Worm (Caenorhabditis elegans) whole organism, L1 larva: ENCODE measurements around the gene dpf-1.

Source experiments
- C04F5.9 ChIP-seq: sonication (generic microtip); optimal IDR thresholded peaks from 2 replicates; lab custom pipeline; 2016; ENCODE audit warnings: missing genetic modification characterization, missing compliant biosample characterization
- Y116A8C.19 ChIP-seq: sonication (generic microtip); optimal IDR thresholded peaks from 2 replicates; lab custom pipeline; 2016; ENCODE audit warnings: missing compliant biosample characterization, missing genetic modification characterization, borderline replicate concordance
- alr-1 ChIP-seq: fragments of 200-800 bp; sonication (Bioruptor generic); optimal IDR thresholded peaks from 2 replicates; lab custom pipeline; 2018; ENCODE audit warnings: borderline replicate concordance, mild to moderate bottlenecking, missing genetic modification characterization, missing compliant biosample characterization
- aly-2 ChIP-seq: fragments of 150-350 bp; optimal IDR thresholded peaks from 2 replicates; lab custom pipeline; 2014; ENCODE audit warnings: missing biosample characterization, missing genetic modification characterization
- ama-1 ChIP-seq: fragments of 150-350 bp; optimal IDR thresholded peaks from 2 replicates; lab custom pipeline; 2014
- ceh-63 ChIP-seq: fragments of 200-800 bp; sonication (Bioruptor generic); optimal IDR thresholded peaks from 2 replicates; lab custom pipeline; 2018; ENCODE audit warnings: mild to moderate bottlenecking, missing genetic modification characterization, missing compliant biosample characterization
- dsc-1 ChIP-seq: sonication (generic microtip); optimal IDR thresholded peaks from 2 replicates; lab custom pipeline; 2016; ENCODE audit warnings: mild to moderate bottlenecking, missing genetic modification characterization, missing compliant biosample characterization
- efl-1 ChIP-seq, 4 experiments: fragments of 150-350 bp; optimal IDR thresholded peaks in 3 of 4; peaks in 1 of 4; 1 replicate in 1 of 4; 2 replicates in 3 of 4; lab custom pipeline; 2014; ENCODE audit warnings: missing biosample characterization in 2 of 4, missing genetic modification characterization in 2 of 4, missing genetic modification reagents in 2 of 4
- egl-13 ChIP-seq: sonication (generic microtip); optimal IDR thresholded peaks from 2 replicates; lab custom pipeline; 2016; ENCODE audit warnings: missing genotype, missing genetic modification reagents, missing genetic modification characterization, missing compliant biosample characterization
- elt-3 ChIP-seq, 6 experiments: fragments of 150-350 bp in 1 of 6; sonication (generic microtip); optimal IDR thresholded peaks; 2 replicates each; lab custom pipeline; 2017 to 2018; ENCODE audit warnings: missing biosample characterization in 6 of 6, missing genetic modification characterization in 6 of 6, inconsistent platforms in 1 of 6
- grh-1 ChIP-seq: fragments of 200-800 bp; sonication (Bioruptor generic); IDR thresholded peaks from 2 replicates; pipeline ENCODE4 v1.3.6; 2022; ENCODE audit warnings: missing genetic modification reagents, missing genetic modification characterization, missing compliant biosample characterization
- hlh-17 ChIP-seq: fragments of 200-800 bp; sonication (Bioruptor generic); optimal IDR thresholded peaks from 2 replicates; lab custom pipeline; 2018; ENCODE audit warnings: missing genetic modification characterization, mild to moderate bottlenecking, missing compliant biosample characterization, moderate library complexity, borderline replicate concordance
- hlh-4 ChIP-seq: sonication (generic microtip); optimal IDR thresholded peaks from 2 replicates; lab custom pipeline; 2016; ENCODE audit warnings: mild to moderate bottlenecking, missing genetic modification characterization, missing compliant biosample characterization
- isw-1 ChIP-seq: fragments of 200-800 bp; sonication (Bioruptor generic); IDR thresholded peaks from 2 replicates; pipeline ENCODE4 v1.3.6; 2022; ENCODE audit warnings: missing genetic modification characterization, missing compliant biosample characterization
- lin-13 ChIP-seq: fragments of 150-350 bp; optimal IDR thresholded peaks from 2 replicates; lab custom pipeline; 2014; ENCODE audit warnings: missing biosample characterization, missing genetic modification reagents, missing genetic modification characterization
- lin-15B ChIP-seq: fragments of 150-350 bp; sonication (generic microtip); optimal IDR thresholded peaks from 3 replicates; lab custom pipeline; 2014; ENCODE audit warnings: missing biosample characterization, missing genetic modification characterization
- lin-35 ChIP-seq, 2 experiments: fragments of 150-350 bp; optimal IDR thresholded peaks; 2 replicates each; lab custom pipeline; 2014; ENCODE audit warnings: missing biosample characterization in 2 of 2, missing genetic modification characterization in 2 of 2, missing genetic modification reagents in 2 of 2
- mab-9 ChIP-seq: fragments of 200-800 bp; sonication (Bioruptor generic); IDR thresholded peaks from 2 replicates; pipeline ENCODE4 v1.3.6; 2022; ENCODE audit warnings: missing genetic modification reagents, missing genetic modification characterization, missing compliant biosample characterization
- mdl-1 ChIP-seq, 2 experiments: fragments of 150-350 bp; optimal IDR thresholded peaks; 2 replicates each; lab custom pipeline; 2014 to 2017; ENCODE audit warnings: missing biosample characterization in 2 of 2, missing genetic modification characterization in 2 of 2, inconsistent platforms in 1 of 2
- mep-1 ChIP-seq: fragments of 150-350 bp; optimal IDR thresholded peaks from 2 replicates; lab custom pipeline; 2014; ENCODE audit warnings: missing biosample characterization, missing genetic modification characterization
- nhr-20 ChIP-seq: sonication (generic microtip); optimal IDR thresholded peaks from 2 replicates; lab custom pipeline; 2016; ENCODE audit warnings: mild to moderate bottlenecking, missing genetic modification characterization, missing compliant biosample characterization
- nhr-237 ChIP-seq: fragments of 150-350 bp; optimal IDR thresholded peaks from 2 replicates; lab custom pipeline; 2014; ENCODE audit warnings: missing biosample characterization, missing genetic modification characterization
- nhr-71 ChIP-seq: sonication (generic microtip); optimal IDR thresholded peaks from 2 replicates; lab custom pipeline; 2016; ENCODE audit warnings: mild to moderate bottlenecking, missing genetic modification characterization, moderate library complexity, missing compliant biosample characterization
- nhr-84 ChIP-seq: sonication (generic microtip); optimal IDR thresholded peaks from 2 replicates; lab custom pipeline; 2017; ENCODE audit warnings: missing biosample characterization, missing genetic modification characterization
- nhr-85 ChIP-seq: sonication (generic microtip); peaks from one replicate; lab custom pipeline; 2016; ENCODE audit warnings: missing genetic modification characterization, inconsistent platforms, missing compliant biosample characterization
- nhr-90 ChIP-seq: sonication (generic microtip); optimal IDR thresholded peaks from 2 replicates; lab custom pipeline; 2016; ENCODE audit warnings: mild to moderate bottlenecking, missing genetic modification characterization, missing compliant biosample characterization; ENCODE audit not compliant: poor library complexity
- pag-3 ChIP-seq: sonication (generic microtip); optimal IDR thresholded peaks from 2 replicates; lab custom pipeline; 2017; ENCODE audit warnings: missing genetic modification characterization, mild to moderate bottlenecking, missing compliant biosample characterization, antibody characterized with exemption, borderline replicate concordance; ENCODE audit not compliant: insufficient read depth
- rnt-1 ChIP-seq: sonication (generic microtip); optimal IDR thresholded peaks from 2 replicates; lab custom pipeline; 2016; ENCODE audit warnings: mild to moderate bottlenecking, missing genetic modification characterization, moderate library complexity, missing compliant biosample characterization
- snpc-4 ChIP-seq: fragments of 150-350 bp; optimal IDR thresholded peaks from 2 replicates; lab custom pipeline; 2014; ENCODE audit warnings: missing biosample characterization, missing genetic modification characterization
- snu-23 ChIP-seq: sonication (generic microtip); optimal IDR thresholded peaks from 2 replicates; lab custom pipeline; 2016; ENCODE audit warnings: missing genetic modification characterization, missing compliant biosample characterization
- tlp-1 ChIP-seq: fragments of 150-350 bp; optimal IDR thresholded peaks from 2 replicates; lab custom pipeline; 2014; ENCODE audit warnings: missing biosample characterization, missing genetic modification characterization
- unc-98 ChIP-seq: fragments of 200-800 bp; sonication (Bioruptor generic); IDR thresholded peaks from 2 replicates; pipeline ENCODE4 v1.3.6; 2022; ENCODE audit warnings: missing genetic modification characterization, missing compliant biosample characterization
- vab-15 ChIP-seq: sonication (generic microtip); optimal IDR thresholded peaks from 2 replicates; lab custom pipeline; 2017; ENCODE audit warnings: missing genotype, mild to moderate bottlenecking, missing genetic modification characterization, missing compliant biosample characterization
- ztf-11 ChIP-seq, 2 experiments: sonication (generic microtip); optimal IDR thresholded peaks; 2 replicates each; lab custom pipeline; 2016 to 2017; ENCODE audit warnings: missing genetic modification characterization in 2 of 2, missing biosample characterization in 1 of 2, missing compliant biosample characterization in 1 of 2
- ztf-4 ChIP-seq: fragments of 150-350 bp; optimal IDR thresholded peaks from 2 replicates; lab custom pipeline; 2014; ENCODE audit warnings: missing biosample characterization, missing genetic modification characterization

The dpf-1 gene

ce11 chrV:15487764-15488163 lies 16.6 kb downstream of the dpf-1 start, which contains the start of gene srw-21:
Gene srw-21, plus strand, starts transcription at chrV:15488064.
- TF ChIP-seq alr-1: no peak
- no peak for TF ChIP-seq nhr-84 (tag; lab: Kevin White, UChicago)
- no peak for TF ChIP-seq nhr-90 (tag; lab: Kevin White, UChicago)
- TF ChIP-seq efl-1 (optimal IDR thresholded peaks at IDR 0.05; lab: Kevin White, UChicago): no peak
- TF ChIP-seq efl-1 (GFP tag; optimal IDR thresholded peaks at IDR 0.05 in 1 of 2; lab: Kevin White, UChicago): no peak
- TF ChIP-seq mab-9 (GFP tag; lab: Robert Waterston, UW): no peak
- TF ChIP-seq nhr-85 (tag; lab: Kevin White, UChicago): no peak
- no peak for TF ChIP-seq ceh-63 (GFP tag; lab: Kevin White, UChicago)
- no peak for TF ChIP-seq mdl-1 (tag; optimal IDR thresholded peaks at IDR 0.05; lab: Kevin White, UChicago)
- no peak for TF ChIP-seq pag-3 (tag; lab: Kevin White, UChicago)
- TF ChIP-seq elt-3 (tag; optimal IDR thresholded peaks at IDR 0.05; lab: Kevin White, UChicago): no peak
- no peak for TF ChIP-seq C04F5.9 (tag; lab: Kevin White, UChicago)
- no peak for TF ChIP-seq vab-15 (tag; lab: Kevin White, UChicago)
- no peak for TF ChIP-seq lin-35 (GFP tag; optimal IDR thresholded peaks at IDR 0.05; lab: Kevin White, UChicago)
- TF ChIP-seq egl-13 (tag; lab: Kevin White, UChicago): no peak
- TF ChIP-seq rnt-1 (tag; lab: Kevin White, UChicago): no peak
- no peak for TF ChIP-seq ztf-11 (tag; optimal IDR thresholded peaks at IDR 0.05; lab: Kevin White, UChicago)
- TF ChIP-seq hlh-4 (tag; lab: Kevin White, UChicago): no peak

ce11 chrV:15492518-15492917 lies 21.4 kb downstream of the dpf-1 start, which contains the start of gene str-264:
Gene str-264, minus strand, starts transcription at chrV:15492618.
- TF ChIP-seq mep-1 (tag; lab: Kevin White, UChicago): no peak
- TF ChIP-seq tlp-1: no peak
- TF ChIP-seq unc-98 (GFP tag; lab: Robert Waterston, UW): no peak
- TF ChIP-seq ztf-4: no peak
- no peak for TF ChIP-seq mab-9 (GFP tag; lab: Robert Waterston, UW)
- TF ChIP-seq dsc-1 (tag; lab: Kevin White, UChicago): no peak
- no peak for TF ChIP-seq lin-35 (GFP tag; optimal IDR thresholded peaks at IDR 0.05; lab: Kevin White, UChicago)
- TF ChIP-seq isw-1 (GFP tag; lab: Robert Waterston, UW): no peak
- TF ChIP-seq nhr-71 (tag; lab: Kevin White, UChicago): no peak
- no peak for TF ChIP-seq C04F5.9 (tag; lab: Kevin White, UChicago)
- no peak for TF ChIP-seq ama-1 (lab: Kevin White, UChicago)
- no peak for TF ChIP-seq rnt-1 (tag; lab: Kevin White, UChicago)
- no peak for TF ChIP-seq nhr-84 (tag; lab: Kevin White, UChicago)
- no peak for TF ChIP-seq grh-1 (GFP tag; lab: Robert Waterston, UW)
- TF ChIP-seq lin-13 (GFP tag; lab: Kevin White, UChicago): no peak
- TF ChIP-seq snu-23 (GFP tag; lab: Kevin White, UChicago): no peak
- TF ChIP-seq nhr-237 (tag; lab: Kevin White, UChicago): no peak
- no peak for TF ChIP-seq snpc-4 (tag; lab: Kevin White, UChicago)

ce11 chrV:15493680-15494079 lies 22.6 kb downstream of the dpf-1 start, which contains the start of gene srh-218:
Gene srh-218, plus strand, starts transcription at chrV:15493980.
- TF ChIP-seq efl-1 (optimal IDR thresholded peaks at IDR 0.05; lab: Kevin White, UChicago): no peak
- no peak for TF ChIP-seq efl-1 (GFP tag; optimal IDR thresholded peaks at IDR 0.05 in 1 of 2; lab: Kevin White, UChicago)
- TF ChIP-seq elt-3 (tag; optimal IDR thresholded peaks at IDR 0.05; lab: Kevin White, UChicago): no peak
- no peak for TF ChIP-seq nhr-20
- TF ChIP-seq unc-98 (GFP tag; lab: Robert Waterston, UW): no peak
- TF ChIP-seq nhr-237 (tag; lab: Kevin White, UChicago): no peak
- TF ChIP-seq rnt-1 (tag; lab: Kevin White, UChicago): no peak
- no peak for TF ChIP-seq aly-2 (tag; lab: Kevin White, UChicago)
- TF ChIP-seq ama-1 (lab: Kevin White, UChicago): no peak
- no peak for TF ChIP-seq hlh-17 (GFP tag; lab: Kevin White, UChicago)
- no peak for TF ChIP-seq Y116A8C.19 (tag; lab: Kevin White, UChicago)
- TF ChIP-seq lin-15B: no peak
